Worm (Caenorhabditis elegans) whole organism, L1 larva: ENCODE results near the gene R10E11.9.

Experiments
- ama-1 ChIP-seq: fragments of 150-350 bp; optimal IDR thresholded peaks from 2 replicates; lab custom pipeline; 2014
- ces-1 ChIP-seq: fragments of 150-350 bp; optimal IDR thresholded peaks from 2 replicates; lab custom pipeline; 2014; ENCODE audit warnings: missing biosample characterization, missing genetic modification reagents, missing genetic modification characterization
- egl-27 ChIP-seq, 2 experiments: fragments of 150-350 bp in 1 of 2; sonication (generic microtip); optimal IDR thresholded peaks; 3 replicates each; lab custom pipeline; 2017 to 2018; ENCODE audit warnings: missing biosample characterization in 2 of 2, missing genetic modification characterization in 2 of 2, missing genetic modification reagents in 2 of 2
- fos-1 ChIP-seq: fragments of 150-350 bp; optimal IDR thresholded peaks from 2 replicates; lab custom pipeline; 2014; ENCODE audit warnings: missing biosample characterization, missing genetic modification characterization
- lin-13 ChIP-seq: fragments of 150-350 bp; optimal IDR thresholded peaks from 2 replicates; lab custom pipeline; 2014; ENCODE audit warnings: missing biosample characterization, missing genetic modification reagents, missing genetic modification characterization
- lin-15B ChIP-seq: fragments of 150-350 bp; sonication (generic microtip); optimal IDR thresholded peaks from 3 replicates; lab custom pipeline; 2014; ENCODE audit warnings: missing biosample characterization, missing genetic modification characterization
- lin-39 ChIP-seq: fragments of 150-350 bp; optimal IDR thresholded peaks from 2 replicates; lab custom pipeline; 2014; ENCODE audit warnings: missing biosample characterization, missing genetic modification reagents, missing genetic modification characterization
- lsy-2 ChIP-seq, 2 experiments: fragments of 150-350 bp; optimal IDR thresholded peaks; 2 replicates each; lab custom pipeline; 2014; ENCODE audit warnings: missing biosample characterization in 2 of 2, missing genetic modification characterization in 2 of 2
- mab-9 ChIP-seq: fragments of 200-800 bp; sonication (Bioruptor generic); IDR thresholded peaks from 2 replicates; pipeline ENCODE4 v1.3.6; 2022; ENCODE audit warnings: missing genetic modification reagents, missing genetic modification characterization, missing compliant biosample characterization
- pag-3 ChIP-seq: sonication (generic microtip); optimal IDR thresholded peaks from 2 replicates; lab custom pipeline; 2017; ENCODE audit warnings: missing genetic modification characterization, mild to moderate bottlenecking, missing compliant biosample characterization, antibody characterized with exemption, borderline replicate concordance; ENCODE audit not compliant: insufficient read depth
- skn-1 ChIP-seq: fragments of 150-350 bp; optimal IDR thresholded peaks from 2 replicates; lab custom pipeline; 2014; ENCODE audit warnings: missing biosample characterization, missing genetic modification characterization
- snpc-4 ChIP-seq: fragments of 150-350 bp; optimal IDR thresholded peaks from 2 replicates; lab custom pipeline; 2014; ENCODE audit warnings: missing biosample characterization, missing genetic modification characterization

DNA sequence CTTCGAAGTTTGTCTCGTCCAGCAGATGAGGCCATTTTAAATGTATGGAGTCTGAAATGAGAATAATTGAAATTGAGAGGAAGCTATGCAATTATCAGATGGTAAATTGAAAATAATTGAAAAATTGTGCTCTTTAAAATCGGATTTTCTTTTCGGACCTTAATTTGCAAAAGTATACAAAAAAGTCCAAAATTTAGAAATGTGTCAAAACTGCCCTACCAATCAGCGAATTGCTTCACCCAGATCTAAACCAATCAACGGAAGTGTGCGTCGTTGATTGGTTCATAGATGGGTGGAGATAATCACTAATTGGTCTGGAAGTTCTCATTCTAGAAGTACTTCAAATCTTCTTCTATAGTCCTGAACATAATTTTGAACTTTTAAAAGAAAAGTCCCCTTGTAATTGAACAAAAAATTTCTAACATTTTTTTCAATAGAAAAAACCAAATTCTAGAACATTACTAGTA is 3.8 kb downstream of the R10E11.9 start, which contains the start of gene R10E11.5:
- TF ChIP-seq mab-9 (GFP tag; lab: Robert Waterston, UW) = no peak
- TF ChIP-seq egl-27 (tag; optimal IDR thresholded peaks at IDR 0.05; lab: Kevin White, UChicago) = no peak
- TF ChIP-seq pag-3 (tag; lab: Kevin White, UChicago) = no peak
- no peak for TF ChIP-seq lin-15B (tag; lab: Kevin White, UChicago)
- TF ChIP-seq fos-1 = no peak
- TF ChIP-seq lin-39 = no peak
- TF ChIP-seq ces-1 (GFP tag; lab: Kevin White, UChicago) = no peak
- TF ChIP-seq lsy-2 (tag; optimal IDR thresholded peaks at IDR 0.05; lab: Kevin White, UChicago) = no peak
- no peak for TF ChIP-seq ama-1 (lab: Kevin White, UChicago)
- TF ChIP-seq lin-13 (GFP tag; lab: Kevin White, UChicago) = no peak
- no peak for TF ChIP-seq skn-1 (tag; lab: Kevin White, UChicago)
- no peak for TF ChIP-seq snpc-4 (tag; lab: Kevin White, UChicago)
